Worm (Caenorhabditis elegans) whole organism, early embryonic: ENCODE data around the gene R03D7.15.
"Not testable (repeated sequence)": the region's sequence is repeated elsewhere in the genome, so short reads cannot be mapped to it uniquely, and the experiment has no call there.

Source experiments
- B0310.2 ChIP-seq: sonication (generic microtip); optimal IDR thresholded peaks from 2 replicates; lab custom pipeline; 2016; ENCODE audit warnings: mild to moderate bottlenecking, missing genetic modification characterization, missing compliant biosample characterization
- F13C5.2 ChIP-seq: sonication (generic microtip); optimal IDR thresholded peaks from 2 replicates; lab custom pipeline; 2017; ENCODE audit warnings: mild to moderate bottlenecking, missing genetic modification characterization, inconsistent platforms, missing compliant biosample characterization
- aly-1 ChIP-seq: sonication (generic microtip); optimal IDR thresholded peaks from 2 replicates; lab custom pipeline; 2016; ENCODE audit warnings: missing genetic modification characterization, missing compliant biosample characterization
- ama-1 ChIP-seq: fragments of 150-350 bp; optimal IDR thresholded peaks from 2 replicates; lab custom pipeline; 2014
- ceh-13 ChIP-seq: fragments of 200-800 bp; sonication (Bioruptor generic); optimal IDR thresholded peaks from 2 replicates; lab custom pipeline; 2018; ENCODE audit warnings: mild to moderate bottlenecking, missing genetic modification characterization, missing compliant biosample characterization
- ceh-36 ChIP-seq: sonication (generic microtip); optimal IDR thresholded peaks from 2 replicates; lab custom pipeline; 2016; ENCODE audit warnings: missing genetic modification characterization, inconsistent platforms, missing compliant biosample characterization
- ets-7 ChIP-seq: sonication (generic microtip); optimal IDR thresholded peaks from 2 replicates; lab custom pipeline; 2016; ENCODE audit warnings: missing genotype, missing genetic modification characterization, missing compliant biosample characterization
- flt-1 ChIP-seq: fragments of 200-800 bp; sonication (Bioruptor generic); IDR thresholded peaks from 2 replicates; pipeline ENCODE4 v1.3.6; 2022; ENCODE audit warnings: missing genetic modification characterization, missing compliant biosample characterization
- hmbx-1 ChIP-seq: sonication (generic microtip); optimal IDR thresholded peaks from 2 replicates; lab custom pipeline; 2016; ENCODE audit warnings: mild to moderate bottlenecking, missing genetic modification characterization, missing compliant biosample characterization
- hmg-4 ChIP-seq: fragments of 200-800 bp; sonication (Bioruptor generic); optimal IDR thresholded peaks from 2 replicates; lab custom pipeline; 2018; ENCODE audit warnings: mild to moderate bottlenecking, missing genetic modification characterization, missing compliant biosample characterization
- hnd-1 ChIP-seq: sonication (generic microtip); optimal IDR thresholded peaks from 2 replicates; lab custom pipeline; 2016; ENCODE audit warnings: missing genetic modification characterization, missing compliant biosample characterization
- pes-1 ChIP-seq: fragments of 200-800 bp; sonication (Bioruptor generic); IDR thresholded peaks from 2 replicates; pipeline ENCODE4 v1.3.6; 2022; ENCODE audit warnings: missing genetic modification reagents, missing genetic modification characterization, missing compliant biosample characterization
- scrt-1 ChIP-seq: fragments of 200-800 bp; sonication (Bioruptor generic); IDR thresholded peaks from 2 replicates; pipeline ENCODE4 v1.3.6; 2022; ENCODE audit warnings: missing genetic modification characterization, missing compliant biosample characterization
- sea-1 ChIP-seq: fragments of 200-800 bp; sonication (Bioruptor generic); conservative IDR thresholded peaks from 2 replicates; pipeline ENCODE4 v1.3.6; 2022; ENCODE audit warnings: missing genetic modification characterization, missing compliant biosample characterization
- tbx-11 ChIP-seq: fragments of 200-800 bp; sonication (Bioruptor generic); IDR thresholded peaks from 2 replicates; pipeline ENCODE4 v1.3.6; 2022; ENCODE audit warnings: missing genetic modification characterization, missing compliant biosample characterization
- tbx-37 ChIP-seq: fragments of 200-800 bp; sonication (Bioruptor generic); conservative IDR thresholded peaks from 2 replicates; pipeline ENCODE4 v1.3.6; 2022; ENCODE audit warnings: missing genetic modification reagents, missing genetic modification characterization, missing compliant biosample characterization
- tra-4 ChIP-seq: sonication (generic microtip); optimal IDR thresholded peaks from 2 replicates; lab custom pipeline; 2017; ENCODE audit warnings: missing genetic modification characterization, missing compliant biosample characterization

R03D7.15 gene

ce11 chrII:10915732-10916131 is 26.3 kb upstream of the R03D7.15 start, which contains the start of gene F44F4.9:
TSS of gene F44F4.9 (minus strand) at chrII:10915832.
- no peak for TF ChIP-seq scrt-1 (GFP tag; lab: Robert Waterston, UW)
- no peak for TF ChIP-seq F13C5.2 (tag; lab: Kevin White, UChicago)
- no peak for TF ChIP-seq hnd-1
- TF ChIP-seq hmg-4 (GFP tag; lab: Kevin White, UChicago): no peak
- TF ChIP-seq ceh-13 (GFP tag; lab: Kevin White, UChicago): no peak
- TF ChIP-seq B0310.2 (tag; lab: Kevin White, UChicago): no peak
- TF ChIP-seq ama-1 (lab: Kevin White, UChicago): no peak
- no peak for TF ChIP-seq tbx-37
- no peak for TF ChIP-seq pes-1
- TF ChIP-seq tbx-11 (GFP tag; lab: Robert Waterston, UW): no peak
- TF ChIP-seq hmbx-1 (tag; lab: Kevin White, UChicago): no peak
- no peak for TF ChIP-seq sea-1
- TF ChIP-seq ets-7 (tag; lab: Kevin White, UChicago): no peak
- TF ChIP-seq tra-4: no peak
- no peak for TF ChIP-seq flt-1 (GFP tag; lab: Robert Waterston, UW)
- no peak for TF ChIP-seq ceh-36 (tag; lab: Kevin White, UChicago)
- TF ChIP-seq aly-1: no peak

- TF ChIP-seq tra-4 (no peak), pes-1 (no peak), ama-1 (lab: Kevin White, UChicago) (no peak), sea-1 (no peak)
Observed at ce11 chrII:10917174-10917573, 24.8 kb upstream of the R03D7.15 start, which contains the start of gene F44F4.10. TSS of gene F44F4.10 (minus strand) at chrII:10917274.

ce11 chrII:10918293-10918756 is 23.7 kb upstream of the R03D7.15 start, which contains the start of gene tba-4:
TSS of gene tba-4 (plus strand) at chrII:10918706.
- no peak for TF ChIP-seq hnd-1
- TF ChIP-seq ceh-36 (tag; lab: Kevin White, UChicago): no peak

ce11 chrII:10922874-10923273 is 19.1 kb upstream of the R03D7.15 start, which contains the start of gene Y19D2B.1:
TSS of gene Y19D2B.1 (minus strand) at chrII:10922974.
- not testable (repeated sequence) for TF ChIP-seq hmbx-1 (tag; lab: Kevin White, UChicago); ceh-36 (tag; lab: Kevin White, UChicago); sea-1

- TF ChIP-seq scrt-1 (GFP tag; lab: Robert Waterston, UW) (no peak), ama-1 (lab: Kevin White, UChicago) (no peak), pes-1 (no peak), tra-4 (no peak), sea-1 (no peak)
Observed at ce11 chrII:10923948-10924347, 18.1 kb upstream of the R03D7.15 start, which contains the start of gene Y19D2B.2. TSS of gene Y19D2B.2 (plus strand) at chrII:10924248.

- TF ChIP-seq tbx-37: no peak
- no peak for TF ChIP-seq flt-1 (GFP tag; lab: Robert Waterston, UW)
- no peak for TF ChIP-seq ets-7 (tag; lab: Kevin White, UChicago)
- no peak for TF ChIP-seq scrt-1 (GFP tag; lab: Robert Waterston, UW)
- no peak for TF ChIP-seq hmg-4 (GFP tag; lab: Kevin White, UChicago)
- TF ChIP-seq hnd-1: no peak
- TF ChIP-seq aly-1: no peak
- TF ChIP-seq B0310.2 (tag; lab: Kevin White, UChicago): no peak
- no peak for TF ChIP-seq hmbx-1 (tag; lab: Kevin White, UChicago)
- no peak for TF ChIP-seq sea-1
- no peak for TF ChIP-seq pes-1
Observed at ce11 chrII:10924669-10925068, 17.3 kb upstream of the R03D7.15 start.

- TF ChIP-seq ceh-13 (GFP tag; lab: Kevin White, UChicago): no peak
- TF ChIP-seq scrt-1 (GFP tag; lab: Robert Waterston, UW): no peak
- no peak for TF ChIP-seq tra-4
- TF ChIP-seq F13C5.2 (tag; lab: Kevin White, UChicago): no peak
- TF ChIP-seq flt-1 (GFP tag; lab: Robert Waterston, UW): no peak
- TF ChIP-seq ceh-36 (tag; lab: Kevin White, UChicago): no peak
- no peak for TF ChIP-seq ets-7 (tag; lab: Kevin White, UChicago)
- TF ChIP-seq aly-1: no peak
- TF ChIP-seq hmg-4 (GFP tag; lab: Kevin White, UChicago): no peak
- no peak for TF ChIP-seq ama-1 (lab: Kevin White, UChicago)
- no peak for TF ChIP-seq pes-1
- TF ChIP-seq B0310.2 (tag; lab: Kevin White, UChicago): no peak
- TF ChIP-seq hnd-1: no peak
- TF ChIP-seq tbx-11 (GFP tag; lab: Robert Waterston, UW): no peak
- TF ChIP-seq sea-1: no peak
- no peak for TF ChIP-seq tbx-37
- TF ChIP-seq hmbx-1 (tag; lab: Kevin White, UChicago): no peak
Observed at ce11 chrII:10925804-10926570, 16.0 kb upstream of the R03D7.15 start, which contains the start of gene metr-1. TSS of gene metr-1 (plus strand) at chrII:10926561.
